Worm (Caenorhabditis elegans) whole organism, L4 larva: ENCODE results near the gene C14A11.9.

Experiments
- D1046.2 ChIP-seq: fragments of 200-800 bp; sonication (Bioruptor generic); IDR thresholded peaks from 2 replicates; pipeline ENCODE4 v1.3.6; 2022; ENCODE audit warnings: missing genetic modification characterization, missing compliant biosample characterization
- F10B5.3 ChIP-seq: sonication (generic microtip); optimal IDR thresholded peaks from 2 replicates; lab custom pipeline; 2016; ENCODE audit warnings: mild to moderate bottlenecking, missing genetic modification characterization, missing compliant biosample characterization
- F26F4.8 ChIP-seq: fragments of 200-800 bp; sonication (Bioruptor generic); conservative IDR thresholded peaks from 2 replicates; pipeline ENCODE4 v1.3.6; 2022; ENCODE audit warnings: missing genetic modification characterization, missing compliant biosample characterization
- F37D6.2 ChIP-seq: sonication (generic microtip); optimal IDR thresholded peaks from 2 replicates; lab custom pipeline; 2016; ENCODE audit warnings: mild to moderate bottlenecking, missing genetic modification characterization, missing compliant biosample characterization
- F44E2.7 ChIP-seq: fragments of 200-800 bp; sonication (Bioruptor generic); IDR thresholded peaks from 2 replicates; pipeline ENCODE4 v2.1.2; 2022; ENCODE audit warnings: missing genetic modification characterization, missing compliant biosample characterization
- F49E8.2 ChIP-seq: sonication (generic microtip); optimal IDR thresholded peaks from 2 replicates; lab custom pipeline; 2016; ENCODE audit warnings: missing compliant biosample characterization, mild to moderate bottlenecking, missing genetic modification characterization, borderline replicate concordance
- T20F7.1 ChIP-seq: fragments of 200-800 bp; sonication (Bioruptor generic); optimal IDR thresholded peaks from 2 replicates; lab custom pipeline; 2018; ENCODE audit warnings: mild to moderate bottlenecking, missing genetic modification characterization, missing compliant biosample characterization
- T26A8.4 ChIP-seq: fragments of 200-800 bp; sonication (Bioruptor generic); IDR thresholded peaks from 2 replicates; pipeline ENCODE4 v1.3.6; 2022; ENCODE audit warnings: missing genetic modification characterization, missing compliant biosample characterization
- Y5F2A.4 ChIP-seq: fragments of 200-800 bp; sonication (Bioruptor generic); optimal IDR thresholded peaks from 2 replicates; lab custom pipeline; 2018; ENCODE audit warnings: mild to moderate bottlenecking, missing genetic modification characterization, missing compliant biosample characterization
- Y75B8A.6 ChIP-seq: fragments of 200-800 bp; sonication (Bioruptor generic); IDR thresholded peaks from 2 replicates; pipeline ENCODE4 v1.3.6; 2022; ENCODE audit warnings: missing genetic modification reagents, missing genetic modification characterization, missing compliant biosample characterization
- ZK337.2 ChIP-seq: fragments of 200-800 bp; sonication (Bioruptor generic); IDR thresholded peaks from 2 replicates; pipeline ENCODE4 v1.3.6; 2022; ENCODE audit warnings: missing genetic modification reagents, missing genetic modification characterization, missing compliant biosample characterization
- ZK546.5 ChIP-seq, 2 experiments: sonication (generic microtip); optimal IDR thresholded peaks; 2 replicates each; lab custom pipeline; 2017; ENCODE audit warnings: missing biosample characterization in 2 of 2, missing genetic modification characterization in 2 of 2
- ama-1 ChIP-seq: fragments of 150-350 bp; optimal IDR thresholded peaks from 2 replicates; lab custom pipeline; 2014; ENCODE audit warnings: inconsistent platforms, mixed read lengths
- attf-4 ChIP-seq: sonication (generic microtip); optimal IDR thresholded peaks from 3 replicates; lab custom pipeline; 2017; ENCODE audit warnings: missing biosample characterization, missing genetic modification characterization
- ceh-20 ChIP-seq: fragments of 200-800 bp; sonication (Bioruptor generic); IDR thresholded peaks from 2 replicates; pipeline ENCODE4 v1.3.6; 2022; ENCODE audit warnings: missing genetic modification reagents, missing genetic modification characterization, missing compliant biosample characterization
- ceh-32 ChIP-seq: sonication (generic microtip); optimal IDR thresholded peaks from 2 replicates; lab custom pipeline; 2016; ENCODE audit warnings: mild to moderate bottlenecking, missing genetic modification characterization, missing compliant biosample characterization; ENCODE audit not compliant: poor library complexity
- ceh-62 ChIP-seq: sonication (generic microtip); optimal IDR thresholded peaks from 2 replicates; lab custom pipeline; 2017; ENCODE audit warnings: missing biosample characterization, missing genetic modification characterization
- daf-16 ChIP-seq, 3 experiments: sonication (generic microtip); optimal IDR thresholded peaks; 2 replicates each; lab custom pipeline; 2016 to 2017; ENCODE audit warnings: missing genetic modification characterization in 3 of 3, missing genetic modification reagents in 3 of 3, mild to moderate bottlenecking in 2 of 3, missing compliant biosample characterization in 2 of 3, missing biosample characterization in 1 of 3, moderate library complexity in 1 of 3
- daf-8 ChIP-seq: fragments of 200-800 bp; sonication (Bioruptor generic); IDR thresholded peaks from 2 replicates; pipeline ENCODE4 v1.3.6; 2022; ENCODE audit warnings: missing genetic modification characterization, missing compliant biosample characterization
- dpl-1 ChIP-seq: fragments of 150-350 bp; optimal IDR thresholded peaks from 2 replicates; lab custom pipeline; 2014; ENCODE audit warnings: missing biosample characterization, missing genetic modification reagents, missing genetic modification characterization
- duxl-1 ChIP-seq: sonication (generic microtip); optimal IDR thresholded peaks from 2 replicates; lab custom pipeline; 2016; ENCODE audit warnings: mild to moderate bottlenecking, missing genetic modification characterization, moderate library complexity, missing compliant biosample characterization; ENCODE audit not compliant: poor library complexity
- dve-1 ChIP-seq: sonication (generic microtip); optimal IDR thresholded peaks from 2 replicates; lab custom pipeline; 2017; ENCODE audit warnings: antibody characterized with exemption, mild to moderate bottlenecking, missing genetic modification characterization, missing compliant biosample characterization; ENCODE audit not compliant: insufficient read depth
- egl-27 ChIP-seq: sonication (generic microtip); optimal IDR thresholded peaks from 3 replicates; lab custom pipeline; 2017; ENCODE audit warnings: missing biosample characterization, missing genetic modification reagents, missing genetic modification characterization
- fkh-10 ChIP-seq: fragments of 150-350 bp; optimal IDR thresholded peaks from 2 replicates; lab custom pipeline; 2014; ENCODE audit warnings: missing biosample characterization, missing genetic modification reagents, missing genetic modification characterization
- jun-1 ChIP-seq: fragments of 150-350 bp; optimal IDR thresholded peaks from 2 replicates; lab custom pipeline; 2014; ENCODE audit warnings: missing biosample characterization, missing genetic modification reagents, missing genetic modification characterization
- lin-13 ChIP-seq: fragments of 150-350 bp; optimal IDR thresholded peaks from 2 replicates; lab custom pipeline; 2014; ENCODE audit warnings: missing biosample characterization, missing genetic modification reagents, missing genetic modification characterization
- lin-15B ChIP-seq: fragments of 150-350 bp; sonication (generic microtip); optimal IDR thresholded peaks from 3 replicates; lab custom pipeline; 2014; ENCODE audit warnings: missing biosample characterization, missing genetic modification characterization
- lir-3 ChIP-seq: sonication (generic microtip); optimal IDR thresholded peaks from 2 replicates; lab custom pipeline; 2016; ENCODE audit warnings: mild to moderate bottlenecking, missing genetic modification characterization, missing compliant biosample characterization
- lsy-2 ChIP-seq, 2 experiments: fragments of 150-350 bp in 1 of 2; sonication (generic microtip) in 1 of 2; optimal IDR thresholded peaks; 2 replicates each; lab custom pipeline; 2014 to 2017; ENCODE audit warnings: missing biosample characterization in 2 of 2, missing genetic modification characterization in 2 of 2
- madf-9 ChIP-seq: fragments of 200-800 bp; sonication (Bioruptor generic); conservative IDR thresholded peaks from 2 replicates; pipeline ENCODE4 v1.3.6; 2022; ENCODE audit warnings: missing genetic modification reagents, missing genetic modification characterization, missing compliant biosample characterization
- mdl-1 ChIP-seq, 2 experiments: fragments of 150-350 bp in 1 of 2; sonication (generic microtip) in 1 of 2; optimal IDR thresholded peaks; 2 replicates each; lab custom pipeline; 2014 to 2017; ENCODE audit warnings: missing biosample characterization in 2 of 2, missing genetic modification characterization in 2 of 2
- mep-1 ChIP-seq: fragments of 150-350 bp; sonication (generic microtip); optimal IDR thresholded peaks from 3 replicates; lab custom pipeline; 2014; ENCODE audit warnings: missing biosample characterization, missing genetic modification characterization
- mxl-3 ChIP-seq: fragments of 200-800 bp; sonication (Bioruptor generic); optimal IDR thresholded peaks from 2 replicates; lab custom pipeline; 2018; ENCODE audit warnings: mild to moderate bottlenecking, missing genetic modification characterization, missing compliant biosample characterization
- nhr-10 ChIP-seq: fragments of 150-350 bp; optimal IDR thresholded peaks from 2 replicates; lab custom pipeline; 2014; ENCODE audit warnings: missing biosample characterization, missing genetic modification characterization
- nhr-102 ChIP-seq: sonication (generic microtip); optimal IDR thresholded peaks from 2 replicates; lab custom pipeline; 2016; ENCODE audit warnings: mild to moderate bottlenecking, missing genetic modification characterization, moderate library complexity, missing compliant biosample characterization
- nhr-11 ChIP-seq: fragments of 150-350 bp; optimal IDR thresholded peaks from 2 replicates; lab custom pipeline; 2014; ENCODE audit warnings: missing biosample characterization, missing genetic modification characterization
- nhr-111 ChIP-seq: fragments of 200-800 bp; sonication (Bioruptor generic); optimal IDR thresholded peaks from 2 replicates; lab custom pipeline; 2018; ENCODE audit warnings: mild to moderate bottlenecking, missing genetic modification characterization, missing compliant biosample characterization
- nhr-237 ChIP-seq: sonication (generic microtip); optimal IDR thresholded peaks from 2 replicates; lab custom pipeline; 2017; ENCODE audit warnings: missing biosample characterization, missing genetic modification characterization
- nhr-41 ChIP-seq: fragments of 200-800 bp; sonication (Bioruptor generic); IDR thresholded peaks from 2 replicates; pipeline ENCODE4 v1.3.6; 2022; ENCODE audit warnings: missing genetic modification reagents, missing genetic modification characterization, missing compliant biosample characterization
- nhr-76 ChIP-seq: fragments of 150-350 bp; optimal IDR thresholded peaks from 2 replicates; lab custom pipeline; 2014; ENCODE audit warnings: missing biosample characterization, missing genetic modification characterization
- pqm-1 ChIP-seq: sonication (generic microtip); optimal IDR thresholded peaks from 2 replicates; lab custom pipeline; 2017; ENCODE audit warnings: missing biosample characterization, missing genetic modification characterization
- rbr-2 ChIP-seq: sonication (generic microtip); optimal IDR thresholded peaks from 2 replicates; lab custom pipeline; 2016; ENCODE audit warnings: missing genotype, missing genetic modification characterization, missing compliant biosample characterization
- sdz-12 ChIP-seq: fragments of 200-800 bp; sonication (Bioruptor generic); optimal IDR thresholded peaks from 2 replicates; lab custom pipeline; 2018; ENCODE audit warnings: mild to moderate bottlenecking, missing genetic modification characterization, missing compliant biosample characterization
- tra-1 ChIP-seq: fragments of 200-800 bp; sonication (Bioruptor generic); IDR thresholded peaks from 2 replicates; pipeline ENCODE4 v1.3.6; 2022; ENCODE audit warnings: missing genetic modification reagents, missing genetic modification characterization, missing compliant biosample characterization
- unc-130 ChIP-seq: sonication (generic microtip); optimal IDR thresholded peaks from 2 replicates; lab custom pipeline; 2016; ENCODE audit warnings: missing genetic modification reagents, missing genetic modification characterization, missing compliant biosample characterization
- unc-62 ChIP-seq, 3 experiments: fragments of 150-350 bp in 1 of 3; sonication (generic microtip); optimal IDR thresholded peaks in 2 of 3; peaks in 1 of 3; 1 replicate in 1 of 3; 2 replicates in 2 of 3; lab custom pipeline; 2014 to 2017; ENCODE audit warnings: missing biosample characterization in 3 of 3, missing genetic modification characterization in 3 of 3, missing genetic modification reagents in 3 of 3, missing genotype in 1 of 3
- vab-7 ChIP-seq: fragments of 200-800 bp; sonication (Bioruptor generic); IDR thresholded peaks from 2 replicates; pipeline ENCODE4 v1.3.6; 2022; ENCODE audit warnings: missing genetic modification reagents, missing genetic modification characterization, missing compliant biosample characterization
- zag-1 ChIP-seq: fragments of 150-350 bp; optimal IDR thresholded peaks from 2 replicates; lab custom pipeline; 2014; ENCODE audit warnings: missing biosample characterization, missing genetic modification characterization
- zip-11 ChIP-seq: fragments of 200-800 bp; sonication (Bioruptor generic); IDR thresholded peaks from 2 replicates; pipeline ENCODE4 v1.3.6; 2022; ENCODE audit warnings: missing genetic modification characterization, missing compliant biosample characterization
- ztf-11 ChIP-seq: fragments of 150-350 bp; optimal IDR thresholded peaks from 2 replicates; lab custom pipeline; 2014; ENCODE audit warnings: missing biosample characterization, missing genetic modification characterization

C14A11.9 gene

DNA sequence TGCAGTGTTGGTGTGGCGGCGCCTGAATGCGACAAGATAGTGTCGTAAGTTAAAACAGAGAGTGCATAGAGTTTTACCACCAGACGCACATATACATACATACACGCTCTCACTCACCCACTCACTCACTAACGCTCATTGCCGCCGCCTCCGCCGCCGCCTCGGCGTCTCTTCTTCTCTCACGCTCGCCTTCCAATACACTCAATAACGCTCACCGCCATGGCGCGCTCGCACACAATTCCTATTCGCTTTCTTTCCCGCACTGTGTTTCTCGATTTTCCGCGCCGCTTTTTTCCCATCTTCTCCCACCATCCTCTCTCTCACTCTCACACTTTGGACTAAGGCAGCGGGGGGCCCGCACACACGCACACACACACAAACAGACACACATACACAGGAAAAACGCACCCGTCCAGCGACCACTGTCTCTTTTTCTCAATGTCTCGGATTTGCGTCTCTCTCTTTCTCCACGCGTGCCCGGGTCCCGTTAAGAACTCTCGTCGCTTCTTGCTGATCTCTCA lies 43.0 kb upstream of the C14A11.9 start, which contains the start of gene kin-29 (continued):
- TF ChIP-seq D1046.2 (GFP tag; lab: Robert Waterston, UW) (no peak), nhr-11 (tag; lab: Kevin White, UChicago) (peak; percentile 77), mdl-1 (tag; optimal IDR thresholded peaks at IDR 0.05; lab: Kevin White, UChicago) (peak; percentile 72 to 93), zip-11 (GFP tag; lab: Robert Waterston, UW) (no peak), ceh-32 (peak; percentile 46), zag-1 (no peak), F44E2.7 (GFP tag; lab: Robert Waterston, UW) (no peak), lin-13 (peak; percentile 56), ceh-20 (GFP tag; lab: Robert Waterston, UW) (0 out of 2 replicates have a peak, but pooled peaks have one; percentile 48), rbr-2 (peak; percentile 95), nhr-102 (tag; lab: Kevin White, UChicago) (peak; percentile 64), dpl-1 (peak; percentile 39), ZK337.2 (GFP tag; lab: Robert Waterston, UW) (no peak), sdz-12 (GFP tag; lab: Kevin White, UChicago) (no peak), F37D6.2 (tag; lab: Kevin White, UChicago) (peak; percentile 84), nhr-76 (tag; lab: Kevin White, UChicago) (peak; percentile 34), ama-1 (lab: Kevin White, UChicago) (peak; percentile 23), vab-7 (GFP tag; lab: Robert Waterston, UW) (peak; percentile 54; the same call in 1 of the 2 replicates), daf-16 (GFP tag; optimal IDR thresholded peaks at IDR 0.05; lab: Kevin White, UChicago) (peak; percentile 68 to 79), daf-16 (tag; optimal IDR thresholded peaks at IDR 0.05; lab: Kevin White, UChicago) (peak; percentile 79), nhr-237 (peak; percentile 8), T26A8.4 (GFP tag; lab: Robert Waterston, UW) (peak; percentile 82), lin-15B (tag; lab: Kevin White, UChicago) (no peak), ztf-11 (tag; lab: Kevin White, UChicago) (no peak), nhr-41 (GFP tag; lab: Robert Waterston, UW) (peak; percentile 5; the same call in 1 of the 2 replicates), daf-8 (GFP tag; lab: Robert Waterston, UW) (no peak), lsy-2 (tag; optimal IDR thresholded peaks at IDR 0.05; lab: Kevin White, UChicago) (peak; percentile 53 to 59), ZK546.5 (tag; optimal IDR thresholded peaks at IDR 0.05; lab: Kevin White, UChicago) (no peak), fkh-10 (peak; percentile 93), Y5F2A.4 (GFP tag; lab: Kevin White, UChicago) (no peak), pqm-1 (tag; lab: Kevin White, UChicago) (peak; percentile 24), unc-130 (no peak), F10B5.3 (tag; lab: Kevin White, UChicago) (peak; percentile 46), dve-1 (tag; lab: Kevin White, UChicago) (peak; percentile 93), egl-27 (tag; lab: Kevin White, UChicago) (no peak), madf-9 (peak; percentile 90), Y75B8A.6 (GFP tag; lab: Robert Waterston, UW) (no peak), lir-3 (tag; lab: Kevin White, UChicago) (no peak), tra-1 (GFP tag; lab: Robert Waterston, UW) (peak; percentile 44; the same call in 1 of the 2 replicates), nhr-111 (GFP tag; lab: Kevin White, UChicago) (no peak), nhr-10 (tag; lab: Kevin White, UChicago) (peak; percentile 82), jun-1 (tag; lab: Kevin White, UChicago) (peak; percentile 82), T20F7.1 (peak; percentile 57), attf-4 (tag; lab: Kevin White, UChicago) (no peak), unc-62 (GFP tag; optimal IDR thresholded peaks at IDR 0.05 in 1 of 2; lab: Kevin White, UChicago) (peak in 1 of 2 experiments; percentile 99), unc-62 (tag; optimal IDR thresholded peaks at IDR 0.05; lab: Kevin White, UChicago) (no peak), mep-1 (tag; lab: Kevin White, UChicago) (peak; percentile 92), F49E8.2 (tag; lab: Kevin White, UChicago) (no peak), F26F4.8 (GFP tag; lab: Robert Waterston, UW) (no peak), ceh-62 (no peak), duxl-1 (tag; lab: Kevin White, UChicago) (peak; percentile 53), mxl-3 (GFP tag; lab: Kevin White, UChicago) (peak; percentile 85)
